Fruit fly (Drosophila melanogaster): ENCODE measurements around the gene CG12674.

The CG12674 gene

dm6 chr2L:2079619-2080018 lies at the start of gene CG12674:
Gene CG12674 (plus strand): TSS chr2L:2079919.
- no peak for TF ChIP-seq CG17801 (GFP tag; optimal IDR thresholded peaks at IDR 0.05; ENCODE audit: partially characterized antibody)

- TF ChIP-seq CG17801 (GFP tag; optimal IDR thresholded peaks at IDR 0.05; ENCODE audit: partially characterized antibody) = no peak
Observed at dm6 chr2L:2031522-2031921, 48.2 kb upstream of the CG12674 start.

dm6 chr2L:2032076-2032475 lies 47.6 kb upstream of the CG12674 start:
- TF ChIP-seq CG17801 (GFP tag; optimal IDR thresholded peaks at IDR 0.05; ENCODE audit: partially characterized antibody) = peak; percentile 34

- no peak for TF ChIP-seq CG17801 (GFP tag; optimal IDR thresholded peaks at IDR 0.05; ENCODE audit: partially characterized antibody)
Observed at dm6 chr2L:2035941-2036340, 43.8 kb upstream of the CG12674 start, which contains the start of gene CG42296. Gene CG42296 (minus strand): TSS chr2L:2036041.

dm6 chr2L:2037165-2037550 lies 42.6 kb upstream of the CG12674 start, which contains the start of gene lectin-22C:
Gene lectin-22C (minus strand): TSS chr2L:2037265.
- TF ChIP-seq CG17801 (GFP tag; optimal IDR thresholded peaks at IDR 0.05; ENCODE audit: partially characterized antibody) = no peak

DNA sequence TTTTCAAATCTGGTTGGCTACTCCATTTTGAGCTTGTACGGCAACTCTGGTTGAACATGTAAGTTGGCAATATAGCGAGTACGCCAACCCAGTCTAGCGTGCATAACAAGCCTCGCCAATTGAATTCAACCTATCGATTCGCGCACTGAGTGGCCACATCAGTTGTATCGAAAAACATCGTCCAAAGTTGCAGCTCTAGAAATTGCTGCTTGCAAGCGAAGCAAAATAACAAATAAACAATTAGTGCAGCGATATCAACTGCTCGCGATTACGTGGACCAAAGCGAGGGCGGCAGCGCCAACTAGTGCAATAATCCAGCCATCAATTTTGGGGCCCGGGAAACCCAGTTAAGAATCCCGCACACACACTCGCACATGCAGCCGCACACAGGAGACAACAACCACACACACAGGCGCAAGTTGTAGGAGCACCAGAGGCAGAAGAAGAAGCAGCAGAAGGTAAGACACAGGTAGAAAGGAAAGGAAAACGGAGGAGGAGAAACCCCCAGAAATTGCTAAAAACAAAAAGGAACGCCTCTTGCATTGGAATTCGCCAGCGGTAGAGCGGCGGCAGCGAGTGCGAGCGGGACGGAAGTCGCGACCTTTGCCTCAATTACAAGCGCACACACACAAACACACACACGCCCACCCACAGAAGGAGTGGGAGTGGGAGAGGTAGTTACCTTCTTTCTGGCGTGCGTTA lies 42.0 kb upstream of the CG12674 start:
- peak; percentile 14 for TF ChIP-seq CG17801 (GFP tag; optimal IDR thresholded peaks at IDR 0.05; ENCODE audit: partially characterized antibody)

- TF ChIP-seq CG17801 (GFP tag; optimal IDR thresholded peaks at IDR 0.05; ENCODE audit: partially characterized antibody) = peak; percentile 33
Observed at dm6 chr2L:2038253-2038955, 41.3 kb upstream of the CG12674 start.

dm6 chr2L:2038956-2039263 lies 40.8 kb upstream of the CG12674 start:
- TF ChIP-seq CG17801 (GFP tag; optimal IDR thresholded peaks at IDR 0.05; ENCODE audit: partially characterized antibody) = no peak

DNA sequence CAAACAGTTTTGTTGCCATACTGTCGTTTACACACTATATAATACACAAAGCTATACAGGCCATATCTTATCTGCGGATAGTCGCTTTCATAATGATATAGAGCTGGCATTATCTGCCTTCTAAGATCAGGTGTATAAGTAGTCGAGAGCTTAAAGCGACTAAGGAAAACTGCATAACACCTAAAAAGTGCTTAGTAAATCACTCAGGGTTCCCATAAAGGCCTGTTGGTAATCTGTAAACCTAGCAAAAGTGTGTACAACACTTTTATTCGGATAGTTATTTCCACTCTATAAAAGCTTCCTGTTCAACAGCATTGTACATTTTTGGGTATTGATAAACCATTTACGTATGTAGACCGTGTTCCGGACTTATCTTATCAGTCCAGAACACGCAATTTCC lies 40.3 kb upstream of the CG12674 start:
- no peak for TF ChIP-seq CG17801 (GFP tag; optimal IDR thresholded peaks at IDR 0.05; ENCODE audit: partially characterized antibody)

dm6 chr2L:2042072-2042471 lies 37.6 kb upstream of the CG12674 start:
- TF ChIP-seq CG17801 (GFP tag; optimal IDR thresholded peaks at IDR 0.05; ENCODE audit: partially characterized antibody) = no peak

DNA sequence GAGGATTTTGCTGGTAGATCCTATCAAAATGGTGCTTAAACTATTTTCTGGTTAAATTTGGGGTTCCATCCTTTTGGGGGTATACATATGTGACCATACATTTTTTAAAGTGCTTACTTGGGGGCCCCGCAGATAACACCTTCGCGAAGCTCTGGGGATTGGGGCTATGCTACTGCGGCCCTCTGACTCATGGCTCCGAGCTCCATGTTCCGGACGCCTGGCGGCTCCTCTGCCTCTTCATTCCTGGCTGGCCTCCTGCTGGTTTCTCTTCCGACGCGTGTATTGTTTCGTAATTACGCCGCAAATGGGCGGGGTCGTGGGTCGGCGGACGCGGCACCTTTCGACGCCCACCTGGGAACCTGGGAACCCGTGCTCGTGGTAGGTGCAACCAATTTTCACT lies 34.9 kb upstream of the CG12674 start:
- no peak for TF ChIP-seq CG17801 (GFP tag; optimal IDR thresholded peaks at IDR 0.05; ENCODE audit: partially characterized antibody)

DNA sequence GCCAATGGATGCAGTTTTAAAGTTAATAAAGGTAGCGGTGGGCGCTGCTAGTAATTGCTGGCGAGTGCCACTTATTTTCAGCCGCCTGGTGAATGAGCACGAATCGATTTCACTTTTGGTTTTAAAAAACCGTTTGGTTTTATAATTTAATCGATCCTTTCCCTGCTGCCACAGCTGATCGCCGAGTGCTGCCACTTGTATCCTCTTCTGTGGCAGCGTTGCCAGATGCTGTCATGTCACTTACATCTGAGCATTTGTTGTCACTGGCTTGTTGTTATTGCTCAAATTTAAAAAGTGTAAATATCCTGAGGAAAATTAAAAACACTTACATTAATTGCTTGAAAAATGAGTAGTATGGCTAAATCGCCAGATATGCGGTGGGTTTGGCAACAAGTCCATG lies 34.5 kb upstream of the CG12674 start, which contains the start of gene Kebab:
TSS of gene Kebab (plus strand) at position 230 of the 400 bp plus-strand sequence.
- TF ChIP-seq CG17801 (GFP tag; optimal IDR thresholded peaks at IDR 0.05; ENCODE audit: partially characterized antibody) = no peak

- TF ChIP-seq CG17801 (GFP tag; optimal IDR thresholded peaks at IDR 0.05; ENCODE audit: partially characterized antibody) = no peak
Observed at dm6 chr2L:2054289-2054688, 25.4 kb upstream of the CG12674 start, which contains the start of gene Or22c. Gene Or22c (plus strand): TSS chr2L:2054589.

dm6 chr2L:2072970-2073369 lies 6.7 kb upstream of the CG12674 start:
- TF ChIP-seq CG17801 (GFP tag; optimal IDR thresholded peaks at IDR 0.05; ENCODE audit: partially characterized antibody) = no peak

DNA sequence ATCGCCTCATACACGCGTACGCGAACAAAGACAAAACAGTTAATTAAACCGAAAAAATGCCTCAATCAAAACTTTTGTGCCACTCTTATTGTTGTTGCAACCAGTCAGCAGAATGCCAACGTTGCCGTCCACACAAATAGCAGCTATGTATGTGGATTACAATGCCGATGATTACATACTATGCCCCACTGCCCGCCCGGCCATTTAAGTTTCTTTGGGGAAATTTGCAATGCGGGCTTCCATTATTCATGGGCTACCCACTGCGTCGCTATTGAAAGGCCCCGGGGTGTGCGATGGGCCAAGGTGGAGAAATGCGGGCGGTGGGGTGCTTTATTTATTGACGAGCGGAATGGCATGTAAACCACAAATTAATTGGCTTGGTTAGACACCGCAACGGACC lies 4.6 kb downstream of the CG12674 start:
- no peak for TF ChIP-seq CG17801 (GFP tag; optimal IDR thresholded peaks at IDR 0.05; ENCODE audit: partially characterized antibody)

dm6 chr2L:2090235-2090634 lies 10.5 kb downstream of the CG12674 start:
- TF ChIP-seq CG17801 (GFP tag; optimal IDR thresholded peaks at IDR 0.05; ENCODE audit: partially characterized antibody) = no peak
